Worm (Caenorhabditis elegans) whole organism, late embryonic: ENCODE data around the gene K02E2.6.

Source experiments
- K02D7.2 ChIP-seq: sonication (generic microtip); optimal IDR thresholded peaks from 2 replicates; lab custom pipeline; 2017; ENCODE audit warnings: mild to moderate bottlenecking, missing genetic modification characterization, missing compliant biosample characterization
- ama-1 ChIP-seq: fragments of 150-350 bp; optimal IDR thresholded peaks from 2 replicates; lab custom pipeline; 2014
- ceh-22 ChIP-seq: sonication (generic microtip); optimal IDR thresholded peaks from 2 replicates; lab custom pipeline; 2017; ENCODE audit warnings: missing biosample characterization, missing genetic modification characterization
- ceh-31 ChIP-seq: sonication (generic microtip); optimal IDR thresholded peaks from 2 replicates; lab custom pipeline; 2016; ENCODE audit warnings: missing genetic modification characterization, missing compliant biosample characterization
- ceh-9 ChIP-seq: sonication (generic microtip); optimal IDR thresholded peaks from 2 replicates; lab custom pipeline; 2016; ENCODE audit warnings: mild to moderate bottlenecking, missing genetic modification characterization, inconsistent platforms, missing compliant biosample characterization
- dmd-4 ChIP-seq: sonication (generic microtip); optimal IDR thresholded peaks from 2 replicates; lab custom pipeline; 2016; ENCODE audit warnings: borderline replicate concordance, missing genetic modification characterization, missing compliant biosample characterization
- elt-2 ChIP-seq: sonication (generic microtip); optimal IDR thresholded peaks from 2 replicates; lab custom pipeline; 2016; ENCODE audit warnings: missing genetic modification reagents, missing genetic modification characterization, missing compliant biosample characterization
- nfya-1 ChIP-seq: sonication (generic microtip); optimal IDR thresholded peaks from 2 replicates; lab custom pipeline; 2017; ENCODE audit warnings: missing genetic modification characterization, mild to moderate bottlenecking, missing compliant biosample characterization, antibody characterized with exemption, moderate library complexity
- pag-3 ChIP-seq: sonication (generic microtip); optimal IDR thresholded peaks from 2 replicates; lab custom pipeline; 2016; ENCODE audit warnings: missing compliant biosample characterization, missing genetic modification characterization, borderline replicate concordance
- pha-4 ChIP-seq: fragments of 150-350 bp; optimal IDR thresholded peaks from 2 replicates; lab custom pipeline; 2018; ENCODE audit warnings: missing biosample characterization, missing genetic modification reagents, missing genetic modification characterization
- unc-42 ChIP-seq: sonication (generic microtip); optimal IDR thresholded peaks from 2 replicates; lab custom pipeline; 2016; ENCODE audit warnings: missing genotype, missing genetic modification characterization, missing compliant biosample characterization
- zip-5 ChIP-seq: sonication (generic microtip); optimal IDR thresholded peaks from 2 replicates; lab custom pipeline; 2016; ENCODE audit warnings: missing genetic modification characterization, missing compliant biosample characterization

ce11 chrV:20409016-20409415, 28.7 kb downstream of the K02E2.6 start:
- no peak for TF ChIP-seq ama-1
- no peak for TF ChIP-seq ceh-31
- TF ChIP-seq ceh-22 (tag; lab: Kevin White, UChicago), result no peak
- TF ChIP-seq K02D7.2 (tag; lab: Kevin White, UChicago), result no peak
- no peak for TF ChIP-seq ceh-9 (tag; lab: Kevin White, UChicago)
- TF ChIP-seq nfya-1 (tag; lab: Kevin White, UChicago), result no peak
- no peak for TF ChIP-seq pag-3 (tag; lab: Kevin White, UChicago)
- TF ChIP-seq dmd-4 (tag; lab: Kevin White, UChicago), result no peak
- no peak for TF ChIP-seq pha-4 (tag; lab: Kevin White, UChicago)
- TF ChIP-seq elt-2 (tag; lab: Kevin White, UChicago), result no peak
- no peak for TF ChIP-seq zip-5 (tag; lab: Kevin White, UChicago)
- no peak for TF ChIP-seq unc-42 (tag; lab: Kevin White, UChicago)
